Worm (Caenorhabditis elegans): ENCODE data around the gene K03H6.5.

DNA sequence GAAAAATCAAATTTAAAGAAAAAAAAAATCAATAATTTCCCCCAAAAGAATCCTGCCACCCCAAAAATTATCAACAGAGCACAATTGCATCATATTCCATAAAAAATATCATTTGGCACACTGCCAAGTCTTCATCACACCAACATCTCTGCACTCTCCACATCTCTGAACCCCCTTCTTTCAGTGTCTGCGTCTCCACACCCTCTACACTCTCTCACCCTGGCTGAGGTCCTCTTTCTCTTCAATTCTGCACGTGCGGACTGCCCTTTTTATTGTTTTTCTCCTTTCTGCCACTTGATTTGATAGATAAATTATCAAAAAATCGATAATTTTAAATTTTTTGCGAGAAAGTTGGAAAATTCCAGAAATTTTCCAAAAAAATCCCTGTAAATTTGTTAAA is 38.8 kb downstream of the K03H6.5 start, which contains the start of gene hxk-3:
- TF ChIP-seq ztf-1 (GFP tag; conservative IDR thresholded peaks at IDR 0.05) = no peak
- TF ChIP-seq zag-1 (tag; optimal IDR thresholded peaks at IDR 0.05) = no peak
- TF ChIP-seq snpc-4 (tag; optimal IDR thresholded peaks at IDR 0.05) = peak; percentile 18
- no peak for TF ChIP-seq skn-1 (tag; optimal IDR thresholded peaks at IDR 0.05)
- TF ChIP-seq lin-11 (tag; optimal IDR thresholded peaks at IDR 0.05) = peak; percentile 5
- peak; percentile 25 for TF ChIP-seq fos-1 (tag; optimal IDR thresholded peaks at IDR 0.05)
- TF ChIP-seq nhr-25 (tag; optimal IDR thresholded peaks at IDR 0.05) = peak; percentile 44
- no peak for TF ChIP-seq dmd-4 (tag; optimal IDR thresholded peaks at IDR 0.05)
- TF ChIP-seq nhr-77 (tag; optimal IDR thresholded peaks at IDR 0.05) = no peak
- TF ChIP-seq unc-62 (GFP tag; optimal IDR thresholded peaks at IDR 0.05) = no peak

Measured in whole organism, L2 larva.